Worm (Caenorhabditis elegans) whole organism, early embryonic: ENCODE measurements around the gene K08E4.3.

Source experiments
- B0310.2 ChIP-seq: sonication (generic microtip); optimal IDR thresholded peaks from 2 replicates; lab custom pipeline; 2016; ENCODE audit warnings: mild to moderate bottlenecking, missing genetic modification characterization, missing compliant biosample characterization
- F13C5.2 ChIP-seq: sonication (generic microtip); optimal IDR thresholded peaks from 2 replicates; lab custom pipeline; 2017; ENCODE audit warnings: mild to moderate bottlenecking, missing genetic modification characterization, inconsistent platforms, missing compliant biosample characterization
- aly-1 ChIP-seq: sonication (generic microtip); optimal IDR thresholded peaks from 2 replicates; lab custom pipeline; 2016; ENCODE audit warnings: missing genetic modification characterization, missing compliant biosample characterization
- ama-1 ChIP-seq: fragments of 150-350 bp; optimal IDR thresholded peaks from 2 replicates; lab custom pipeline; 2014
- ceh-13 ChIP-seq: fragments of 200-800 bp; sonication (Bioruptor generic); optimal IDR thresholded peaks from 2 replicates; lab custom pipeline; 2018; ENCODE audit warnings: mild to moderate bottlenecking, missing genetic modification characterization, missing compliant biosample characterization
- ceh-36 ChIP-seq: sonication (generic microtip); optimal IDR thresholded peaks from 2 replicates; lab custom pipeline; 2016; ENCODE audit warnings: missing genetic modification characterization, inconsistent platforms, missing compliant biosample characterization
- ets-7 ChIP-seq: sonication (generic microtip); optimal IDR thresholded peaks from 2 replicates; lab custom pipeline; 2016; ENCODE audit warnings: missing genotype, missing genetic modification characterization, missing compliant biosample characterization
- flt-1 ChIP-seq: fragments of 200-800 bp; sonication (Bioruptor generic); IDR thresholded peaks from 2 replicates; pipeline ENCODE4 v1.3.6; 2022; ENCODE audit warnings: missing genetic modification characterization, missing compliant biosample characterization
- hmbx-1 ChIP-seq: sonication (generic microtip); optimal IDR thresholded peaks from 2 replicates; lab custom pipeline; 2016; ENCODE audit warnings: mild to moderate bottlenecking, missing genetic modification characterization, missing compliant biosample characterization
- hmg-4 ChIP-seq: fragments of 200-800 bp; sonication (Bioruptor generic); optimal IDR thresholded peaks from 2 replicates; lab custom pipeline; 2018; ENCODE audit warnings: mild to moderate bottlenecking, missing genetic modification characterization, missing compliant biosample characterization
- hnd-1 ChIP-seq: sonication (generic microtip); optimal IDR thresholded peaks from 2 replicates; lab custom pipeline; 2016; ENCODE audit warnings: missing genetic modification characterization, missing compliant biosample characterization
- pes-1 ChIP-seq: fragments of 200-800 bp; sonication (Bioruptor generic); IDR thresholded peaks from 2 replicates; pipeline ENCODE4 v1.3.6; 2022; ENCODE audit warnings: missing genetic modification reagents, missing genetic modification characterization, missing compliant biosample characterization
- scrt-1 ChIP-seq: fragments of 200-800 bp; sonication (Bioruptor generic); IDR thresholded peaks from 2 replicates; pipeline ENCODE4 v1.3.6; 2022; ENCODE audit warnings: missing genetic modification characterization, missing compliant biosample characterization
- sea-1 ChIP-seq: fragments of 200-800 bp; sonication (Bioruptor generic); conservative IDR thresholded peaks from 2 replicates; pipeline ENCODE4 v1.3.6; 2022; ENCODE audit warnings: missing genetic modification characterization, missing compliant biosample characterization
- tbx-11 ChIP-seq: fragments of 200-800 bp; sonication (Bioruptor generic); IDR thresholded peaks from 2 replicates; pipeline ENCODE4 v1.3.6; 2022; ENCODE audit warnings: missing genetic modification characterization, missing compliant biosample characterization
- tbx-37 ChIP-seq: fragments of 200-800 bp; sonication (Bioruptor generic); conservative IDR thresholded peaks from 2 replicates; pipeline ENCODE4 v1.3.6; 2022; ENCODE audit warnings: missing genetic modification reagents, missing genetic modification characterization, missing compliant biosample characterization
- tra-4 ChIP-seq: sonication (generic microtip); optimal IDR thresholded peaks from 2 replicates; lab custom pipeline; 2017; ENCODE audit warnings: missing genetic modification characterization, missing compliant biosample characterization

K08E4.3 gene

ce11 chrIV:12034776-12035175, 22.8 kb upstream of the K08E4.3 start:
- TF ChIP-seq ama-1, result no peak
- TF ChIP-seq B0310.2 (tag; lab: Kevin White, UChicago), result no peak
- no peak for TF ChIP-seq aly-1 (tag; lab: Kevin White, UChicago)
- TF ChIP-seq pes-1 (GFP tag; lab: Robert Waterston, UW), result no peak
- TF ChIP-seq scrt-1 (GFP tag; lab: Robert Waterston, UW), result no peak
- TF ChIP-seq ets-7 (tag; lab: Kevin White, UChicago), result no peak
- TF ChIP-seq sea-1 (GFP tag; lab: Robert Waterston, UW), result no peak
- TF ChIP-seq F13C5.2, result no peak
- no peak for TF ChIP-seq hmg-4 (GFP tag; lab: Kevin White, UChicago)

- TF ChIP-seq ceh-36 (tag; lab: Kevin White, UChicago), result no peak
- TF ChIP-seq ceh-13, result no peak
- no peak for TF ChIP-seq sea-1 (GFP tag; lab: Robert Waterston, UW)
- TF ChIP-seq ama-1, result no peak
- TF ChIP-seq tbx-37 (GFP tag; lab: Robert Waterston, UW), result no peak
- no peak for TF ChIP-seq hmbx-1 (tag; lab: Kevin White, UChicago)
- no peak for TF ChIP-seq scrt-1 (GFP tag; lab: Robert Waterston, UW)
- no peak for TF ChIP-seq hnd-1 (tag; lab: Kevin White, UChicago)
- TF ChIP-seq ets-7 (tag; lab: Kevin White, UChicago), result no peak
- TF ChIP-seq hmg-4 (GFP tag; lab: Kevin White, UChicago), result no peak
- TF ChIP-seq aly-1 (tag; lab: Kevin White, UChicago), result no peak
- no peak for TF ChIP-seq flt-1 (GFP tag; lab: Robert Waterston, UW)
Observed at ce11 chrIV:12035422-12035821, 22.1 kb upstream of the K08E4.3 start.

ce11 chrIV:12036924-12037323, 20.6 kb upstream of the K08E4.3 start:
- no peak for TF ChIP-seq tbx-11 (GFP tag; lab: Robert Waterston, UW)
- TF ChIP-seq flt-1 (GFP tag; lab: Robert Waterston, UW), result no peak
- no peak for TF ChIP-seq ama-1
- TF ChIP-seq sea-1 (GFP tag; lab: Robert Waterston, UW), result no peak
- no peak for TF ChIP-seq tbx-37 (GFP tag; lab: Robert Waterston, UW)
- TF ChIP-seq ceh-13, result no peak
- TF ChIP-seq ceh-36 (tag; lab: Kevin White, UChicago), result no peak
- no peak for TF ChIP-seq scrt-1 (GFP tag; lab: Robert Waterston, UW)
- no peak for TF ChIP-seq hmbx-1 (tag; lab: Kevin White, UChicago)
- no peak for TF ChIP-seq aly-1 (tag; lab: Kevin White, UChicago)
- TF ChIP-seq pes-1 (GFP tag; lab: Robert Waterston, UW), result no peak
- no peak for TF ChIP-seq ets-7 (tag; lab: Kevin White, UChicago)

- TF ChIP-seq aly-1 (tag; lab: Kevin White, UChicago) (no peak), pes-1 (GFP tag; lab: Robert Waterston, UW) (no peak), ceh-36 (tag; lab: Kevin White, UChicago) (no peak), ama-1 (no peak), hnd-1 (tag; lab: Kevin White, UChicago) (no peak), tbx-11 (GFP tag; lab: Robert Waterston, UW) (no peak), hmg-4 (GFP tag; lab: Kevin White, UChicago) (no peak), tra-4 (tag; lab: Kevin White, UChicago) (no peak), F13C5.2 (no peak), ets-7 (tag; lab: Kevin White, UChicago) (no peak), scrt-1 (GFP tag; lab: Robert Waterston, UW) (no peak), hmbx-1 (tag; lab: Kevin White, UChicago) (no peak), ceh-13 (no peak), sea-1 (GFP tag; lab: Robert Waterston, UW) (no peak), tbx-37 (GFP tag; lab: Robert Waterston, UW) (no peak), B0310.2 (tag; lab: Kevin White, UChicago) (no peak), flt-1 (GFP tag; lab: Robert Waterston, UW) (no peak)
Observed at ce11 chrIV:12040431-12040830, 17.1 kb upstream of the K08E4.3 start.

- TF ChIP-seq tra-4 (tag; lab: Kevin White, UChicago), result no peak
Observed at ce11 chrIV:12043054-12043453, 14.5 kb upstream of the K08E4.3 start.

ce11 chrIV:12044844-12045738, 12.5 kb upstream of the K08E4.3 start:
- TF ChIP-seq F13C5.2 (no peak), flt-1 (GFP tag; lab: Robert Waterston, UW) (no peak), aly-1 (tag; lab: Kevin White, UChicago) (no peak), ceh-13 (no peak), pes-1 (GFP tag; lab: Robert Waterston, UW) (no peak), ama-1 (no peak), hmg-4 (GFP tag; lab: Kevin White, UChicago) (no peak), hnd-1 (tag; lab: Kevin White, UChicago) (no peak), ets-7 (tag; lab: Kevin White, UChicago) (no peak), sea-1 (GFP tag; lab: Robert Waterston, UW) (no peak), tbx-37 (GFP tag; lab: Robert Waterston, UW) (no peak), ceh-36 (tag; lab: Kevin White, UChicago) (no peak), B0310.2 (tag; lab: Kevin White, UChicago) (no peak), scrt-1 (GFP tag; lab: Robert Waterston, UW) (no peak)
